Worm (Caenorhabditis elegans): ENCODE measurements around the gene pck-1.

Gene pck-1

DNA sequence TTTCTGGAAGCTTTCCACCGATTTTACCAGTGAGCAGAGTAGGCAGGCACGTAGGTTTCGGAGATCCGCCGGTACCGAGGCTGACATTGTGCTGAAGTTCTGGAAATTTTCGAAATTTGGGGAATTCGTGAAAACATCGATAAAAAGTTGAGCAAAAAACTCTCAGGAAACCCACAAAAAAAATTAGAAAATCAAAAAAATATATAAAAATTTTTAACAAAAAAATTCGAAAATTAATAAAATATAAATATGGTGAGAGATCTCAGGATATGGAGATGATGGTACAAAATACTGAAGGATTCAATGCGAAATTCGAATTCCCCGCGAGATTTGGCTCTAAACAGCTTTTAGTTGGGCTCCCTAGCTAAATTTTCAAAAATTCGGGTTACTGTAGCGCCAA, 3.6 kb upstream of the pck-1 start, which contains the start of gene spt-4:
Gene spt-4, minus strand, starts transcription at position 101 of the 400 bp plus-strand sequence.
- TF ChIP-seq elt-2 (tag; optimal IDR thresholded peaks at IDR 0.05) (no peak), nfya-1 (tag; optimal IDR thresholded peaks at IDR 0.05; ENCODE audit: insufficient read depth) (no peak)

DNA sequence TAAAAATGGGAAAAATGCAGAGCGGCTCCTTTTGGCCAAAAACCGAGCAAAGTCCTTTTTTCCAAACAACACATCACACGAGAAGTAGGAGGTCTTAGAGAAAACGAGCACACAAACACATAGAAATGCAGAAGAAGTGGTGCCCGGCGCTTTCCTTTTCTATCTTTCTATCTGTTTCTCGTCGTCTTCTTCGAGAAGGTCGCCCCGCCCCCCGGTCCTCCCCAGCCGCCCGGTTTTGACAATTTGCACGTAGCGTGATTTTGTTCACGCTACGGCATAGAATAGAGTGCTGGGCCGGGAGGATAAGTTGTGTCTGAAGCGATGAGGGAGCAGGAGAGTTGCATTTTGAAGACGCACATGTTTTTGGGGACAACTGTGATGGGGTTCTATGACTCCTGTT, 965 bp upstream of the pck-1 start:
- TF ChIP-seq unc-62 (GFP tag; optimal IDR thresholded peaks at IDR 0.05): no peak
- no peak for TF ChIP-seq nhr-28 (tag; optimal IDR thresholded peaks at IDR 0.05)
- TF ChIP-seq elt-3 (tag; optimal IDR thresholded peaks at IDR 0.05): no peak
- no peak for TF ChIP-seq nhr-25 (tag; optimal IDR thresholded peaks at IDR 0.05)
- TF ChIP-seq sea-2 (GFP tag; optimal IDR thresholded peaks at IDR 0.05): no peak
- no peak for TF ChIP-seq elt-1 (tag; optimal IDR thresholded peaks at IDR 0.05)
- TF ChIP-seq nhr-23 (tag; optimal IDR thresholded peaks at IDR 0.05): no peak
- no peak for TF ChIP-seq ztf-4 (tag; optimal IDR thresholded peaks at IDR 0.05)
- no peak for TF ChIP-seq ceh-28 (tag; optimal IDR thresholded peaks at IDR 0.05)
- TF ChIP-seq fos-1 (tag; optimal IDR thresholded peaks at IDR 0.05): no peak
- no peak for TF ChIP-seq daf-12 (tag; optimal IDR thresholded peaks at IDR 0.05)
- TF ChIP-seq aly-2 (tag; optimal IDR thresholded peaks at IDR 0.05): no peak
- TF ChIP-seq nhr-11 (tag; optimal IDR thresholded peaks at IDR 0.05): no peak
- no peak for TF ChIP-seq tbx-2 (tag; optimal IDR thresholded peaks at IDR 0.05)
- peak; percentile 19 for TF ChIP-seq lin-15B (tag; optimal IDR thresholded peaks at IDR 0.05)
- peak; percentile 81 for TF ChIP-seq lin-39 (tag; optimal IDR thresholded peaks at IDR 0.05)
- TF ChIP-seq nfya-1 (tag; optimal IDR thresholded peaks at IDR 0.05; ENCODE audit: insufficient read depth): peak; percentile 66
- no peak for TF ChIP-seq mdl-1 (tag; optimal IDR thresholded peaks at IDR 0.05)
- no peak for TF ChIP-seq R02D3.7 (tag; optimal IDR thresholded peaks at IDR 0.05)
- no peak for TF ChIP-seq fkh-10 (GFP tag; optimal IDR thresholded peaks at IDR 0.05)
- peak; percentile 42 for TF ChIP-seq hmg-11 (tag; optimal IDR thresholded peaks at IDR 0.05)
- no peak for TF ChIP-seq pqm-1 (tag; optimal IDR thresholded peaks at IDR 0.05)
- no peak for TF ChIP-seq ztf-11 (tag; optimal IDR thresholded peaks at IDR 0.05)
- no peak for TF ChIP-seq pha-4 (tag; optimal IDR thresholded peaks at IDR 0.05)
- no peak for TF ChIP-seq ZK546.5 (tag; optimal IDR thresholded peaks at IDR 0.05)
- TF ChIP-seq elt-2 (tag; optimal IDR thresholded peaks at IDR 0.05): no peak
- no peak for TF ChIP-seq skn-1 (tag; optimal IDR thresholded peaks at IDR 0.05)
- no peak for TF ChIP-seq ceh-82 (tag; optimal IDR thresholded peaks at IDR 0.05)
- TF ChIP-seq eor-1 (tag; optimal IDR thresholded peaks at IDR 0.05): no peak
- no peak for TF ChIP-seq nhr-76 (tag; optimal IDR thresholded peaks at IDR 0.05)
- TF ChIP-seq ama-1 (optimal IDR thresholded peaks at IDR 0.05): peak; percentile 88
- no peak for TF ChIP-seq mml-1 (tag; optimal IDR thresholded peaks at IDR 0.05)
- TF ChIP-seq nhr-12 (tag; optimal IDR thresholded peaks at IDR 0.05): no peak
- no peak for TF ChIP-seq egl-5 (tag; optimal IDR thresholded peaks at IDR 0.05)
- TF ChIP-seq fkh-2 (tag; optimal IDR thresholded peaks at IDR 0.05): no peak
- no peak for TF ChIP-seq nhr-77 (tag; optimal IDR thresholded peaks at IDR 0.05)
- TF ChIP-seq lsy-12 (tag; optimal IDR thresholded peaks at IDR 0.05): no peak
- no peak for TF ChIP-seq nhr-43 (tag; optimal IDR thresholded peaks at IDR 0.05; ENCODE audit: poor library complexity, severe bottlenecking)
- no peak for TF ChIP-seq nhr-67 (tag; optimal IDR thresholded peaks at IDR 0.05)

DNA sequence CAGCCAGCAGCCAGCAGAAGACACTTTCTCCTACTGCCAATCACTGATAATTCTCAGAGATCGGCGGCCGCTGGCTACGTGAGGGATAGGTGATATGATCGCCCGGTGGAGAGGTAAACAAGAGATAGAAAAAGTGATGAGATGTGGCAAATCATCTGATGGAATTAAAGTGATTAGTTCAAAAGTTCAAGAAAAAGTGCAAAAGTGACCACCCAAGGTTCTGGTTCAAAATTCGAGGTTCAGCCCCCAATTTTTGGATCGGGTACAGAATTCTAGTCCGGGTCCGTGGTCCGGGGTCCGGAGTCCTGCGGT, 478 bp downstream of the pck-1 start:
- TF ChIP-seq elt-3 (tag; optimal IDR thresholded peaks at IDR 0.05): no peak
- TF ChIP-seq lin-39 (tag; optimal IDR thresholded peaks at IDR 0.05): peak; percentile 24

DNA sequence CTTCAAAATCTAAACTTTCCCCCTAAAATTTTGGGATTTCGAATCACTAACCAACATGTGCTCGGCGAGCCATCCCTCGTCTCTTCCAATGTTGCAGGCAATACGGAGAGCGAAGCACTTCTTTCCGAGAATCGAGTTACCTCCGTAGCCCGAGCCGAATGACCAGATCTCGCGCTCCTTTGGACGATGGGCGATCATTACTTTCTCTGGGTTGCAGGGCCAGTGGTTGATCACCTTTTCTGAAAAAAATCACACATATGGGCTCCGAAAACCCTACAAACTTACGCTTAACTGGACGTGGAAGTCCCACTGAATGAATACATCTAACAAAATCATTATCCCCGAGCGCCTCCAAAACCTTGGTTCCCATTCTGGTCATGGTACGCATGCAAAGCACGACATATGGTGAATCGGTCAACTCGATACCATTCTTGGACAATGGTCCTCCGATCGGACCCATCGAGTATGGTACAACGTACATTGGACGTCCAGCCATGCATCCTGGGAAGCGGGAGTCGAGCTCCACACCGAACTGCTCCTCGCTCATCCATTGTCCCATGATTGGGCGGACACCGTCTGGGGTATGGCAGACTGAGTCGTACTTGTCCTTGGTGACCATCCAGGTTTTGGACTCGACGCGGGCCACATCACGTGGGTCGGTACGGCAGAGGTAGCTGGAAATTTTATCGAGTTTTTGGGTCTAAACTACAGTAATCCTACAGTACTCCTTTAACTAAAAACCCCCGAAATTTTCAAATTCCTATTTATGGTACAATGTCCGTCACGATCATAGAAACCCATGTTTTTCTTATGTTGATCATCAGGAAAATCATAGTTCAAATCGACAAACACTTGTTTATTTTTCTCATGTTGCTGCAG, 1.1 kb downstream of the pck-1 start:
- TF ChIP-seq ama-1 (optimal IDR thresholded peaks at IDR 0.05) (peak; percentile 80), zag-1 (tag; optimal IDR thresholded peaks at IDR 0.05) (no peak), ceh-16 (tag; optimal IDR thresholded peaks at IDR 0.05) (no peak)

All from whole organism, L3 larva.